Worm (Caenorhabditis elegans) whole organism, L4 larva: ENCODE results near the gene sel-1.

ENCODE experiments used
- D1046.2 ChIP-seq: fragments of 200-800 bp; sonication (Bioruptor generic); IDR thresholded peaks from 2 replicates; pipeline ENCODE4 v1.3.6; 2022; ENCODE audit warnings: missing genetic modification characterization, missing compliant biosample characterization
- F26F4.8 ChIP-seq: fragments of 200-800 bp; sonication (Bioruptor generic); conservative IDR thresholded peaks from 2 replicates; pipeline ENCODE4 v1.3.6; 2022; ENCODE audit warnings: missing genetic modification characterization, missing compliant biosample characterization
- F37D6.2 ChIP-seq: sonication (generic microtip); optimal IDR thresholded peaks from 2 replicates; lab custom pipeline; 2016; ENCODE audit warnings: mild to moderate bottlenecking, missing genetic modification characterization, missing compliant biosample characterization
- T26A8.4 ChIP-seq: fragments of 200-800 bp; sonication (Bioruptor generic); IDR thresholded peaks from 2 replicates; pipeline ENCODE4 v1.3.6; 2022; ENCODE audit warnings: missing genetic modification characterization, missing compliant biosample characterization
- Y105C5A.15 ChIP-seq: fragments of 200-800 bp; sonication (Bioruptor generic); IDR thresholded peaks from 2 replicates; pipeline ENCODE4 v1.3.6; 2022; ENCODE audit warnings: missing genetic modification characterization, missing compliant biosample characterization
- Y48G9A.11 ChIP-seq: fragments of 200-800 bp; sonication (Bioruptor generic); IDR thresholded peaks from 2 replicates; pipeline ENCODE4 v1.3.6; 2022; ENCODE audit warnings: missing genetic modification reagents, missing genetic modification characterization, missing compliant biosample characterization
- ZK337.2 ChIP-seq: fragments of 200-800 bp; sonication (Bioruptor generic); IDR thresholded peaks from 2 replicates; pipeline ENCODE4 v1.3.6; 2022; ENCODE audit warnings: missing genetic modification reagents, missing genetic modification characterization, missing compliant biosample characterization
- aha-1 ChIP-seq: fragments of 150-350 bp; peaks from one replicate; lab custom pipeline; 2014; ENCODE audit warnings: missing biosample characterization, missing genetic modification characterization
- aly-2 ChIP-seq: sonication (generic microtip); optimal IDR thresholded peaks from 2 replicates; lab custom pipeline; 2018; ENCODE audit warnings: missing biosample characterization, missing genetic modification characterization
- ama-1 ChIP-seq: fragments of 150-350 bp; optimal IDR thresholded peaks from 2 replicates; lab custom pipeline; 2014; ENCODE audit warnings: inconsistent platforms, mixed read lengths
- arid-1 ChIP-seq: fragments of 200-800 bp; sonication (Bioruptor generic); conservative IDR thresholded peaks from 2 replicates; pipeline ENCODE4 v1.3.6; 2022; ENCODE audit warnings: missing genetic modification reagents, missing genetic modification characterization, missing compliant biosample characterization
- attf-4 ChIP-seq: sonication (generic microtip); optimal IDR thresholded peaks from 3 replicates; lab custom pipeline; 2017; ENCODE audit warnings: missing biosample characterization, missing genetic modification characterization
- ceh-20 ChIP-seq: fragments of 200-800 bp; sonication (Bioruptor generic); IDR thresholded peaks from 2 replicates; pipeline ENCODE4 v1.3.6; 2022; ENCODE audit warnings: missing genetic modification reagents, missing genetic modification characterization, missing compliant biosample characterization
- ceh-44 ChIP-seq: fragments of 200-800 bp; sonication (Bioruptor generic); IDR thresholded peaks from 2 replicates; pipeline ENCODE4 v1.3.6; 2022; ENCODE audit warnings: missing genetic modification reagents, missing genetic modification characterization, missing compliant biosample characterization
- ceh-82 ChIP-seq: sonication (generic microtip); optimal IDR thresholded peaks from 2 replicates; lab custom pipeline; 2017; ENCODE audit warnings: missing biosample characterization, missing genetic modification characterization
- cey-2 ChIP-seq: sonication (generic microtip); optimal IDR thresholded peaks from 3 replicates; lab custom pipeline; 2017; ENCODE audit warnings: missing genetic modification characterization, mild to moderate bottlenecking, missing compliant biosample characterization, antibody characterized with exemption, borderline replicate concordance; ENCODE audit not compliant: insufficient read depth
- ctbp-1 ChIP-seq: fragments of 200-800 bp; sonication (Bioruptor generic); IDR thresholded peaks from 2 replicates; pipeline ENCODE4 v1.3.6; 2022; ENCODE audit warnings: missing genetic modification reagents, missing genetic modification characterization, missing compliant biosample characterization
- daf-16 ChIP-seq, 3 experiments: sonication (generic microtip); optimal IDR thresholded peaks; 2 replicates each; lab custom pipeline; 2016 to 2017; ENCODE audit warnings: missing genetic modification characterization in 3 of 3, missing genetic modification reagents in 3 of 3, mild to moderate bottlenecking in 2 of 3, missing compliant biosample characterization in 2 of 3, missing biosample characterization in 1 of 3, moderate library complexity in 1 of 3
- dmd-8 ChIP-seq: fragments of 200-800 bp; sonication (Bioruptor generic); IDR thresholded peaks from 2 replicates; pipeline ENCODE4 v1.3.6; 2022; ENCODE audit warnings: missing genetic modification characterization, missing compliant biosample characterization
- dpl-1 ChIP-seq: fragments of 150-350 bp; optimal IDR thresholded peaks from 2 replicates; lab custom pipeline; 2014; ENCODE audit warnings: missing biosample characterization, missing genetic modification reagents, missing genetic modification characterization
- duxl-1 ChIP-seq: sonication (generic microtip); optimal IDR thresholded peaks from 2 replicates; lab custom pipeline; 2016; ENCODE audit warnings: mild to moderate bottlenecking, missing genetic modification characterization, moderate library complexity, missing compliant biosample characterization; ENCODE audit not compliant: poor library complexity
- egl-43 ChIP-seq: fragments of 200-800 bp; sonication (Bioruptor generic); IDR thresholded peaks from 2 replicates; pipeline ENCODE4 v1.3.6; 2022; ENCODE audit warnings: missing genetic modification reagents, missing genetic modification characterization, missing compliant biosample characterization
- fkh-10 ChIP-seq: fragments of 150-350 bp; optimal IDR thresholded peaks from 2 replicates; lab custom pipeline; 2014; ENCODE audit warnings: missing biosample characterization, missing genetic modification reagents, missing genetic modification characterization
- hif-1 ChIP-seq, 2 experiments: sonication (generic microtip); optimal IDR thresholded peaks; 2 replicates each; lab custom pipeline; 2016 to 2017; ENCODE audit warnings: missing compliant biosample characterization in 2 of 2, missing genetic modification characterization in 2 of 2, missing genetic modification reagents in 2 of 2, missing genotype in 2 of 2, mild to moderate bottlenecking in 1 of 2
- hlh-11 ChIP-seq: fragments of 200-800 bp; sonication (Bioruptor generic); optimal IDR thresholded peaks from 2 replicates; lab custom pipeline; 2018; ENCODE audit warnings: mild to moderate bottlenecking, missing genetic modification characterization, missing compliant biosample characterization
- hmg-1.1 ChIP-seq: fragments of 200-800 bp; sonication (Bioruptor generic); IDR thresholded peaks from 2 replicates; pipeline ENCODE4 v1.3.6; 2022; ENCODE audit warnings: missing genetic modification reagents, missing genetic modification characterization, missing compliant biosample characterization
- jun-1 ChIP-seq: fragments of 150-350 bp; optimal IDR thresholded peaks from 2 replicates; lab custom pipeline; 2014; ENCODE audit warnings: missing biosample characterization, missing genetic modification reagents, missing genetic modification characterization
- lin-15B ChIP-seq: fragments of 150-350 bp; sonication (generic microtip); optimal IDR thresholded peaks from 3 replicates; lab custom pipeline; 2014; ENCODE audit warnings: missing biosample characterization, missing genetic modification characterization
- lin-29 ChIP-seq: fragments of 200-800 bp; sonication (Bioruptor generic); IDR thresholded peaks from 2 replicates; pipeline ENCODE4 v1.3.6; 2022; ENCODE audit warnings: missing genetic modification reagents, missing genetic modification characterization, missing compliant biosample characterization
- lsy-2 ChIP-seq, 2 experiments: fragments of 150-350 bp in 1 of 2; sonication (generic microtip) in 1 of 2; optimal IDR thresholded peaks; 2 replicates each; lab custom pipeline; 2014 to 2017; ENCODE audit warnings: missing biosample characterization in 2 of 2, missing genetic modification characterization in 2 of 2
- mdt-29 ChIP-seq: fragments of 200-800 bp; sonication (Bioruptor generic); IDR thresholded peaks from 2 replicates; pipeline ENCODE4 v1.3.6; 2022; ENCODE audit warnings: missing genetic modification reagents, missing genetic modification characterization, missing compliant biosample characterization
- mep-1 ChIP-seq: fragments of 150-350 bp; sonication (generic microtip); optimal IDR thresholded peaks from 3 replicates; lab custom pipeline; 2014; ENCODE audit warnings: missing biosample characterization, missing genetic modification characterization
- mes-2 ChIP-seq: sonication (generic microtip); optimal IDR thresholded peaks from 2 replicates; lab custom pipeline; 2016; ENCODE audit warnings: missing genotype, mild to moderate bottlenecking, missing genetic modification characterization, missing compliant biosample characterization; ENCODE audit not compliant: poor library complexity, severe bottlenecking
- mxl-2 ChIP-seq: fragments of 200-800 bp; sonication (Bioruptor generic); conservative IDR thresholded peaks from 2 replicates; pipeline ENCODE4 v1.3.6; 2022; ENCODE audit warnings: missing genetic modification reagents, missing genetic modification characterization, missing compliant biosample characterization
- nhr-11 ChIP-seq: fragments of 150-350 bp; optimal IDR thresholded peaks from 2 replicates; lab custom pipeline; 2014; ENCODE audit warnings: missing biosample characterization, missing genetic modification characterization
- nhr-111 ChIP-seq: fragments of 200-800 bp; sonication (Bioruptor generic); optimal IDR thresholded peaks from 2 replicates; lab custom pipeline; 2018; ENCODE audit warnings: mild to moderate bottlenecking, missing genetic modification characterization, missing compliant biosample characterization
- nhr-28 ChIP-seq: fragments of 150-350 bp; optimal IDR thresholded peaks from 2 replicates; lab custom pipeline; 2014; ENCODE audit warnings: missing biosample characterization, missing genetic modification characterization
- nhr-41 ChIP-seq: fragments of 200-800 bp; sonication (Bioruptor generic); IDR thresholded peaks from 2 replicates; pipeline ENCODE4 v1.3.6; 2022; ENCODE audit warnings: missing genetic modification reagents, missing genetic modification characterization, missing compliant biosample characterization
- nhr-77 ChIP-seq: fragments of 150-350 bp; optimal IDR thresholded peaks from 2 replicates; lab custom pipeline; 2014; ENCODE audit warnings: missing biosample characterization, missing genetic modification characterization
- pha-4 ChIP-seq, 2 experiments: fragments of 150-350 bp in 1 of 2; fragments of 200-800 bp in 1 of 2; sonication (Bioruptor generic) in 1 of 2; IDR thresholded peaks in 1 of 2; optimal IDR thresholded peaks in 1 of 2; 2 replicates each; pipeline versions ENCODE4 v1.3.6 to Lab custom; 2014 to 2022; ENCODE audit warnings: missing genetic modification characterization in 2 of 2, missing genetic modification reagents in 2 of 2, missing biosample characterization in 1 of 2, missing compliant biosample characterization in 1 of 2
- saeg-2 ChIP-seq: fragments of 200-800 bp; sonication (Bioruptor generic); IDR thresholded peaks from 2 replicates; pipeline ENCODE4 v1.3.6; 2022; ENCODE audit warnings: missing genetic modification reagents, missing genetic modification characterization, missing compliant biosample characterization
- snpc-1.2 ChIP-seq: fragments of 200-800 bp; sonication (Bioruptor generic); IDR thresholded peaks from 2 replicates; pipeline ENCODE4 v1.3.6; 2022; ENCODE audit warnings: missing genetic modification reagents, missing genetic modification characterization, missing compliant biosample characterization
- spr-1 ChIP-seq: sonication (generic microtip); optimal IDR thresholded peaks from 2 replicates; lab custom pipeline; 2016; ENCODE audit warnings: mild to moderate bottlenecking, missing genetic modification characterization, missing compliant biosample characterization
- tra-1 ChIP-seq: fragments of 200-800 bp; sonication (Bioruptor generic); IDR thresholded peaks from 2 replicates; pipeline ENCODE4 v1.3.6; 2022; ENCODE audit warnings: missing genetic modification reagents, missing genetic modification characterization, missing compliant biosample characterization
- unc-130 ChIP-seq: sonication (generic microtip); optimal IDR thresholded peaks from 2 replicates; lab custom pipeline; 2016; ENCODE audit warnings: missing genetic modification reagents, missing genetic modification characterization, missing compliant biosample characterization
- zfp-3 ChIP-seq: fragments of 200-800 bp; sonication (Bioruptor generic); conservative IDR thresholded peaks from 2 replicates; pipeline ENCODE4 v1.3.6; 2022; ENCODE audit warnings: missing genetic modification reagents, missing genetic modification characterization, missing compliant biosample characterization
- zip-11 ChIP-seq: fragments of 200-800 bp; sonication (Bioruptor generic); IDR thresholded peaks from 2 replicates; pipeline ENCODE4 v1.3.6; 2022; ENCODE audit warnings: missing genetic modification characterization, missing compliant biosample characterization
- zip-2 ChIP-seq: fragments of 150-350 bp; optimal IDR thresholded peaks from 2 replicates; lab custom pipeline; 2014; ENCODE audit warnings: missing biosample characterization, missing genetic modification characterization
- ztf-11 ChIP-seq: fragments of 150-350 bp; optimal IDR thresholded peaks from 2 replicates; lab custom pipeline; 2014; ENCODE audit warnings: missing biosample characterization, missing genetic modification characterization
- ztf-7 ChIP-seq: fragments of 150-350 bp; optimal IDR thresholded peaks from 2 replicates; lab custom pipeline; 2014; ENCODE audit warnings: missing biosample characterization, missing genetic modification characterization

sel-1 gene

ce11 chrV:12552671-12553212 is 7.8 kb upstream of the sel-1 start, which contains the start of gene F45D3.4:
Gene F45D3.4, minus strand, starts transcription at chrV:12553191.
- TF ChIP-seq spr-1 (tag; lab: Kevin White, UChicago): no peak
- no peak for TF ChIP-seq pha-4 (GFP tag; IDR thresholded peaks at IDR 0.05; lab: Robert Waterston, UW)
- TF ChIP-seq pha-4 (tag; optimal IDR thresholded peaks at IDR 0.05; lab: Kevin White, UChicago): no peak
- no peak for TF ChIP-seq snpc-1.2 (GFP tag; lab: Robert Waterston, UW)
- no peak for TF ChIP-seq zip-11 (GFP tag; lab: Robert Waterston, UW)
- TF ChIP-seq cey-2 (tag; lab: Kevin White, UChicago): no peak
- no peak for TF ChIP-seq ztf-7 (tag; lab: Kevin White, UChicago)
- no peak for TF ChIP-seq ceh-82
- TF ChIP-seq hif-1 (tag; optimal IDR thresholded peaks at IDR 0.05; lab: Kevin White, UChicago): no peak
- TF ChIP-seq D1046.2: no peak
- no peak for TF ChIP-seq mxl-2 (GFP tag; lab: Robert Waterston, UW)
- TF ChIP-seq tra-1 (GFP tag; lab: Robert Waterston, UW): no peak
- no peak for TF ChIP-seq dpl-1 (GFP tag; lab: Kevin White, UChicago)
- peak; percentile 10; the same call in 1 of the 2 replicates for TF ChIP-seq T26A8.4 (GFP tag; lab: Robert Waterston, UW)
- no peak for TF ChIP-seq ZK337.2
- no peak for TF ChIP-seq mdt-29
- no peak for TF ChIP-seq duxl-1 (tag; lab: Kevin White, UChicago)
- TF ChIP-seq mep-1 (tag; lab: Kevin White, UChicago): peak; percentile 6
- TF ChIP-seq Y105C5A.15 (GFP tag; lab: Robert Waterston, UW): no peak
- TF ChIP-seq hlh-11 (tag; lab: Kevin White, UChicago): no peak
- no peak for TF ChIP-seq hmg-1.1 (GFP tag; lab: Robert Waterston, UW)
- TF ChIP-seq jun-1 (tag; lab: Kevin White, UChicago): no peak
- 0 out of 2 replicates have a peak, but pooled peaks have one; percentile 12 for TF ChIP-seq Y48G9A.11 (GFP tag; lab: Robert Waterston, UW)
- peak; percentile 98 for TF ChIP-seq aha-1
- TF ChIP-seq dmd-8: no peak
- no peak for TF ChIP-seq lin-15B (tag; lab: Kevin White, UChicago)
- TF ChIP-seq nhr-111 (GFP tag; lab: Kevin White, UChicago): no peak
- TF ChIP-seq lsy-2 (tag; optimal IDR thresholded peaks at IDR 0.05; lab: Kevin White, UChicago): no peak
- peak; percentile 55; the same call in 1 of the 2 replicates for TF ChIP-seq egl-43 (GFP tag; lab: Robert Waterston, UW)
- TF ChIP-seq mes-2 (tag; lab: Kevin White, UChicago): no peak
- no peak for TF ChIP-seq ztf-11
- no peak for TF ChIP-seq unc-130 (GFP tag; lab: Kevin White, UChicago)
- no peak for TF ChIP-seq F37D6.2 (tag; lab: Kevin White, UChicago)
- TF ChIP-seq ceh-44 (GFP tag; lab: Robert Waterston, UW): no peak
- TF ChIP-seq lin-29: no peak
- peak; percentile 87 for TF ChIP-seq ama-1 (lab: Kevin White, UChicago)
- TF ChIP-seq nhr-41 (GFP tag; lab: Robert Waterston, UW): no peak
- TF ChIP-seq daf-16 (GFP tag; optimal IDR thresholded peaks at IDR 0.05; lab: Kevin White, UChicago): no peak
- TF ChIP-seq daf-16 (tag; optimal IDR thresholded peaks at IDR 0.05; lab: Kevin White, UChicago): no peak
- no peak for TF ChIP-seq zfp-3 (GFP tag; lab: Robert Waterston, UW)
- TF ChIP-seq attf-4 (tag; lab: Kevin White, UChicago): no peak
- TF ChIP-seq arid-1 (GFP tag; lab: Robert Waterston, UW): no peak
- TF ChIP-seq ctbp-1 (GFP tag; lab: Robert Waterston, UW): no peak
- no peak for TF ChIP-seq F26F4.8 (GFP tag; lab: Robert Waterston, UW)
- no peak for TF ChIP-seq fkh-10 (GFP tag; lab: Kevin White, UChicago)
- TF ChIP-seq aly-2 (tag; lab: Kevin White, UChicago): no peak
- TF ChIP-seq nhr-11 (tag; lab: Kevin White, UChicago): no peak
- TF ChIP-seq saeg-2 (GFP tag; lab: Robert Waterston, UW): no peak
- TF ChIP-seq nhr-77: no peak
- TF ChIP-seq zip-2: no peak
- no peak for TF ChIP-seq nhr-28
- no peak for TF ChIP-seq ceh-20 (GFP tag; lab: Robert Waterston, UW)
